Worm (Caenorhabditis elegans): Measurements from ENCODE around the gene mps-4.

- TF ChIP-seq lin-35 (GFP tag; optimal IDR thresholded peaks at IDR 0.05) = no peak
- TF ChIP-seq pha-4 (tag; optimal IDR thresholded peaks at IDR 0.05) = no peak
- no peak for TF ChIP-seq ama-1 (optimal IDR thresholded peaks at IDR 0.05)
- no peak for TF ChIP-seq ama-1 (GFP tag; optimal IDR thresholded peaks at IDR 0.05)
- no peak for TF ChIP-seq nhr-90 (tag; optimal IDR thresholded peaks at IDR 0.05)
- no peak for TF ChIP-seq hmg-1.2 (GFP tag; IDR thresholded peaks at IDR 0.05)
- no peak for TF ChIP-seq bed-2 (GFP tag; IDR thresholded peaks at IDR 0.05)
- TF ChIP-seq zim-3 (tag; optimal IDR thresholded peaks at IDR 0.05) = no peak
- TF ChIP-seq dpl-1 (GFP tag; optimal IDR thresholded peaks at IDR 0.05) = no peak
- TF ChIP-seq unc-130 (GFP tag; optimal IDR thresholded peaks at IDR 0.05) = no peak
- TF ChIP-seq nhr-120 (GFP tag; IDR thresholded peaks at IDR 0.05) = no peak
- no peak for TF ChIP-seq ets-4 (GFP tag; optimal IDR thresholded peaks at IDR 0.05)
- TF ChIP-seq nhr-179 (tag; optimal IDR thresholded peaks at IDR 0.05) = no peak
- TF ChIP-seq lin-40 (tag; optimal IDR thresholded peaks at IDR 0.05) = no peak
- TF ChIP-seq unc-62 (GFP tag; optimal IDR thresholded peaks at IDR 0.05) = no peak
Observed at ce11 chrIII:8291268-8292032, 19.9 kb upstream of the mps-4 start.
